Fruit fly (Drosophila melanogaster) whole organism: Measurements from ENCODE around the gene Hmbs.

Experiments used
- CG8478 ChIP-seq: fragments of >200 bp; optimal IDR thresholded peaks from 2 replicates; lab custom pipeline; 2018; ENCODE audit warnings: inconsistent platforms
- Dll ChIP-seq: fragments of >200 bp; optimal IDR thresholded peaks from 2 replicates; lab custom pipeline; 2017

- TF ChIP-seq CG8478 (lab: Kevin White, UChicago) (no peak), Dll (lab: Kevin White, UChicago) (no peak)
Observed at dm6 chr3L:1335428-1335764, 707 bp downstream of the Hmbs start.
